Fruit fly (Drosophila melanogaster) whole organism, embryonic: Measurements from ENCODE around the gene CG9222.
A peak's percentile ranks its signal among the peaks of the same experiment; 100 is the strongest.

Experiments
- Aef1 ChIP-seq: fragments of 200-800 bp; sonication (Bioruptor generic); IDR thresholded peaks from 3 replicates; pipeline ENCODE4 v1.3.6; 2022; ENCODE audit warnings: missing biosample characterization, missing genetic modification characterization
- Bgb ChIP-seq: fragments of 200-800 bp; sonication (Bioruptor generic); IDR thresholded peaks from 2 replicates; pipeline ENCODE4 v1.3.6; 2022; ENCODE audit warnings: missing biosample characterization, missing genetic modification characterization; ENCODE audit not compliant: partially characterized antibody
- CG10462 ChIP-seq: fragments of 200-800 bp; sonication (Bioruptor generic); optimal IDR thresholded peaks from 2 replicates; lab custom pipeline; 2016; ENCODE audit warnings: missing biosample characterization, missing genetic modification characterization
- CG10979 ChIP-seq: fragments of 200-800 bp; sonication (Bioruptor generic); optimal IDR thresholded peaks from 2 replicates; lab custom pipeline; 2018; ENCODE audit warnings: missing biosample characterization, mild to moderate bottlenecking, missing genetic modification characterization, moderate library complexity
- CG15269 ChIP-seq: fragments of 200-800 bp; sonication (Bioruptor generic); optimal IDR thresholded peaks from 2 replicates; lab custom pipeline; 2018; ENCODE audit warnings: missing biosample characterization, mild to moderate bottlenecking, missing genetic modification characterization, moderate library complexity
- CG16813 ChIP-seq: fragments of 200-800 bp; sonication (Bioruptor generic); IDR thresholded peaks from 3 replicates; pipeline ENCODE4 v1.3.6; 2022; ENCODE audit warnings: missing biosample characterization, missing genetic modification characterization; ENCODE audit not compliant: partially characterized antibody
- CG17359 ChIP-seq: fragments of 200-800 bp; sonication (Bioruptor generic); optimal IDR thresholded peaks from 3 replicates; lab custom pipeline; 2018; ENCODE audit warnings: missing biosample characterization, mild to moderate bottlenecking, missing genetic modification characterization, moderate library complexity
- CG1792 ChIP-seq: fragments of 200-800 bp; sonication (Bioruptor generic); optimal IDR thresholded peaks from 2 replicates; lab custom pipeline; 2016; ENCODE audit warnings: missing biosample characterization, missing genetic modification characterization
- CG2199 ChIP-seq: fragments of 200-800 bp; sonication (Bioruptor generic); IDR thresholded peaks from 3 replicates; pipeline ENCODE4 v1.3.6; 2022; ENCODE audit warnings: missing biosample characterization, missing genetic modification characterization
- CG30431 ChIP-seq: fragments of 200-800 bp; sonication (Bioruptor generic); optimal IDR thresholded peaks from 2 replicates; lab custom pipeline; 2017; ENCODE audit warnings: missing biosample characterization, missing genetic modification characterization
- CG31224 ChIP-seq: fragments of 200-800 bp; sonication (Bioruptor generic); IDR thresholded peaks from 2 replicates; pipeline ENCODE4 v1.3.6; 2022; ENCODE audit warnings: missing biosample characterization, missing genetic modification characterization
- CG3163 ChIP-seq: fragments of 200-800 bp; sonication (Bioruptor generic); optimal IDR thresholded peaks from 3 replicates; lab custom pipeline; 2016; ENCODE audit warnings: missing biosample characterization, missing genetic modification characterization
- CG3407 ChIP-seq: fragments of 200-800 bp; sonication (Bioruptor generic); optimal IDR thresholded peaks from 2 replicates; lab custom pipeline; 2018; ENCODE audit warnings: missing biosample characterization, mild to moderate bottlenecking, missing genetic modification characterization
- CG3726 ChIP-seq: fragments of 200-800 bp; sonication (Bioruptor generic); IDR thresholded peaks from 3 replicates; pipeline ENCODE4, ENCODE4 v1.3.6; 2022; ENCODE audit warnings: missing biosample characterization, missing genetic modification characterization
- CG4730 ChIP-seq: fragments of 200-800 bp; sonication (Bioruptor generic); IDR thresholded peaks from 2 replicates; pipeline ENCODE4 v1.3.6; 2022; ENCODE audit warnings: missing biosample characterization, missing genetic modification characterization
- CG6654 ChIP-seq: fragments of 200-800 bp; sonication (Bioruptor generic); optimal IDR thresholded peaks from 2 replicates; lab custom pipeline; 2017; ENCODE audit warnings: missing biosample characterization, mild to moderate bottlenecking, missing genetic modification characterization
- CG7372 ChIP-seq: fragments of 200-800 bp; sonication (Bioruptor generic); IDR thresholded peaks from 2 replicates; pipeline ENCODE4 v1.3.6; 2022; ENCODE audit warnings: missing biosample characterization, missing genetic modification characterization
- CG8388 ChIP-seq: fragments of 200-800 bp; sonication (Bioruptor generic); optimal IDR thresholded peaks from 2 replicates; lab custom pipeline; 2019; ENCODE audit warnings: missing biosample characterization, mild to moderate bottlenecking, missing genetic modification characterization, moderate library complexity
- CG9215 ChIP-seq: fragments of 200-800 bp; sonication (Bioruptor generic); IDR thresholded peaks from 2 replicates; pipeline ENCODE4 v1.3.6; 2022; ENCODE audit warnings: missing biosample characterization, missing genetic modification characterization
- Dip3 ChIP-seq: fragments of 200-800 bp; sonication (Bioruptor generic); optimal IDR thresholded peaks from 3 replicates; lab custom pipeline; 2016; ENCODE audit warnings: missing biosample characterization, missing genetic modification characterization
- Drgx ChIP-seq: fragments of 200-800 bp; sonication (Bioruptor generic); IDR thresholded peaks from 2 replicates; pipeline ENCODE4 v1.3.6; 2022; ENCODE audit warnings: missing biosample characterization, missing genetic modification characterization
- E2f1 ChIP-seq: fragments of 200-800 bp; sonication (Bioruptor generic); IDR thresholded peaks from 2 replicates; pipeline ENCODE4 v1.3.6; 2022; ENCODE audit warnings: missing biosample characterization, missing genetic modification characterization
- Ets97D ChIP-seq: fragments of 200-800 bp; sonication (Bioruptor generic); optimal IDR thresholded peaks from 3 replicates; lab custom pipeline; 2016; ENCODE audit warnings: missing biosample characterization, missing genetic modification characterization
- HLH3B ChIP-seq: fragments of 200-800 bp; sonication (Bioruptor generic); IDR thresholded peaks from 2 replicates; pipeline ENCODE4 v1.3.6; 2022; ENCODE audit warnings: missing biosample characterization, missing genetic modification characterization
- HmgZ ChIP-seq: fragments of 200-800 bp; sonication (Bioruptor generic); optimal IDR thresholded peaks from 2 replicates; lab custom pipeline; 2018; ENCODE audit warnings: missing biosample characterization, mild to moderate bottlenecking, missing genetic modification characterization
- Meics ChIP-seq: fragments of 200-800 bp; sonication (Bioruptor generic); optimal IDR thresholded peaks from 2 replicates; lab custom pipeline; 2017; ENCODE audit warnings: missing biosample characterization, mild to moderate bottlenecking, missing genetic modification characterization
- NFAT ChIP-seq: fragments of 200-800 bp; sonication (Bioruptor generic); IDR thresholded peaks from 2 replicates; pipeline ENCODE4 v1.3.6; 2022; ENCODE audit warnings: missing biosample characterization, missing genetic modification characterization
- Ravus ChIP-seq: fragments of 200-800 bp; sonication (Bioruptor generic); IDR thresholded peaks from 2 replicates; pipeline ENCODE4 v1.3.6; 2022; ENCODE audit warnings: missing biosample characterization, missing genetic modification characterization
- Tbp ChIP-seq: fragments of >200 bp; optimal IDR thresholded peaks from 2 replicates; lab custom pipeline; 2018; ENCODE audit warnings: missing biosample characterization, missing genetic modification characterization
- ac ChIP-seq: fragments of 200-800 bp; sonication (Bioruptor generic); optimal IDR thresholded peaks from 3 replicates; lab custom pipeline; 2017; ENCODE audit warnings: missing biosample characterization, mild to moderate bottlenecking, missing genetic modification characterization
- al ChIP-seq: fragments of 200-800 bp; sonication (Bioruptor generic); IDR thresholded peaks from 2 replicates; pipeline ENCODE4 v1.3.6; 2022; ENCODE audit warnings: missing biosample characterization, missing genetic modification characterization
- bab2 ChIP-seq: fragments of 200-800 bp; sonication (Bioruptor generic); optimal IDR thresholded peaks from 2 replicates; lab custom pipeline; 2016; ENCODE audit warnings: missing biosample characterization, missing genetic modification characterization
- cato ChIP-seq: fragments of 200-800 bp; sonication (Bioruptor generic); optimal IDR thresholded peaks from 2 replicates; lab custom pipeline; 2016; ENCODE audit warnings: missing biosample characterization, missing genetic modification characterization, borderline replicate concordance
- cg ChIP-seq: fragments of 200-800 bp; sonication (Bioruptor generic); optimal IDR thresholded peaks from 3 replicates; lab custom pipeline; 2019; ENCODE audit warnings: missing biosample characterization, mild to moderate bottlenecking, missing genetic modification characterization, moderate library complexity
- crc ChIP-seq: fragments of 200-800 bp; sonication (Bioruptor generic); optimal IDR thresholded peaks from 2 replicates; lab custom pipeline; 2016; ENCODE audit warnings: missing biosample characterization, missing genetic modification characterization
- croc ChIP-seq: fragments of 200-800 bp; sonication (Bioruptor generic); conservative IDR thresholded peaks from 3 replicates; pipeline ENCODE4 v1.3.6; 2022; ENCODE audit warnings: missing biosample characterization, missing genetic modification characterization
- dan ChIP-seq: fragments of 200-800 bp; sonication (Bioruptor generic); IDR thresholded peaks from 2 replicates; pipeline ENCODE4 v1.3.6; 2022; ENCODE audit warnings: missing biosample characterization, missing genetic modification characterization
- dmrt99B ChIP-seq: fragments of 200-800 bp; sonication (Bioruptor generic); optimal IDR thresholded peaks from 2 replicates; lab custom pipeline; 2018; ENCODE audit warnings: missing biosample characterization, mild to moderate bottlenecking, missing genetic modification characterization, moderate library complexity
- en ChIP-seq: fragments of 200-800 bp; sonication (Bioruptor generic); optimal IDR thresholded peaks from 2 replicates; lab custom pipeline; 2016; ENCODE audit warnings: missing biosample characterization, missing genetic modification characterization
- ewg ChIP-seq: fragments of 200-800 bp; sonication (Bioruptor generic); optimal IDR thresholded peaks from 3 replicates; lab custom pipeline; 2017; ENCODE audit warnings: mild to moderate bottlenecking, missing biosample characterization, missing genetic modification reagents, missing genetic modification characterization
- gce ChIP-seq: fragments of 200-800 bp; sonication (Bioruptor generic); IDR thresholded peaks from 3 replicates; pipeline ENCODE4 v1.3.6; 2022; ENCODE audit warnings: missing biosample characterization, missing genetic modification characterization
- ind ChIP-seq: fragments of 200-800 bp; sonication (Bioruptor generic); optimal IDR thresholded peaks from 3 replicates; lab custom pipeline; 2016; ENCODE audit warnings: missing biosample characterization, missing genetic modification characterization
- maf-S ChIP-seq: fragments of 200-800 bp; sonication (Bioruptor generic); optimal IDR thresholded peaks from 2 replicates; lab custom pipeline; 2016; ENCODE audit warnings: missing biosample characterization, missing genetic modification characterization
- peb ChIP-seq: fragments of 200-800 bp; sonication (Bioruptor generic); IDR thresholded peaks from 2 replicates; pipeline ENCODE4 v1.3.6; 2022; ENCODE audit warnings: missing biosample characterization, missing genetic modification characterization
- rib ChIP-seq: fragments of 200-800 bp; sonication (Bioruptor generic); IDR thresholded peaks from 2 replicates; pipeline ENCODE4 v1.3.6; 2022; ENCODE audit warnings: missing biosample characterization, missing genetic modification characterization
- tin ChIP-seq: fragments of 200-800 bp; sonication (Bioruptor generic); optimal IDR thresholded peaks from 3 replicates; lab custom pipeline; 2016; ENCODE audit warnings: missing biosample characterization, missing genetic modification characterization
- tll ChIP-seq, 2 experiments: fragments of 200-800 bp in 1 of 2; fragments of >200 bp in 1 of 2; sonication (Bioruptor generic) in 1 of 2; optimal IDR thresholded peaks; 2 replicates each; lab custom pipeline; 2017 to 2019; ENCODE audit warnings: missing biosample characterization in 2 of 2, missing genetic modification characterization in 2 of 2, mild to moderate bottlenecking in 1 of 2, moderate library complexity in 1 of 2
- trem ChIP-seq: fragments of 200-800 bp; optimal IDR thresholded peaks from 3 replicates; lab custom pipeline; 2019; ENCODE audit warnings: missing biosample characterization, mild to moderate bottlenecking, missing genetic modification characterization, moderate library complexity
- tup ChIP-seq: fragments of 200-800 bp; sonication (Bioruptor generic); optimal IDR thresholded peaks from 2 replicates; lab custom pipeline; 2016; ENCODE audit warnings: missing biosample characterization, mild to moderate bottlenecking, missing genetic modification characterization, moderate library complexity
- usp ChIP-seq: fragments of >200 bp; optimal IDR thresholded peaks from 2 replicates; lab custom pipeline; 2017; ENCODE audit warnings: missing biosample characterization, missing genetic modification characterization
- vnd ChIP-seq: fragments of 200-800 bp; sonication (Bioruptor generic); IDR thresholded peaks from 3 replicates; pipeline ENCODE4 v1.3.6; 2022; ENCODE audit warnings: missing biosample characterization, missing genetic modification characterization; ENCODE audit not compliant: partially characterized antibody
- wek ChIP-seq: fragments of 200-800 bp; sonication (Bioruptor generic); optimal IDR thresholded peaks from 3 replicates; lab custom pipeline; 2018; ENCODE audit warnings: missing biosample characterization, mild to moderate bottlenecking, missing genetic modification characterization, moderate library complexity

CG9222 gene

dm6 chr2L:6124815-6125214 lies 6.0 kb upstream of the CG9222 start, which contains the start of gene Arpc4:
TSS of gene Arpc4 (plus strand) at chr2L:6125132.
- peak; percentile 57 for TF ChIP-seq Ets97D (GFP tag; lab: Kevin White, UChicago)
- TF ChIP-seq rib (GFP tag; lab: Robert Waterston, UW), result no peak
- TF ChIP-seq HmgZ (tag; lab: Kevin White, UChicago), result peak; percentile 52
- TF ChIP-seq wek (GFP tag; lab: Kevin White, UChicago), result no peak
- TF ChIP-seq dmrt99B (tag; lab: Kevin White, UChicago), result no peak
- no peak for TF ChIP-seq CG3407
- TF ChIP-seq tll (GFP tag; optimal IDR thresholded peaks at IDR 0.05; lab: Kevin White, UChicago), result no peak
- no peak for TF ChIP-seq CG3726 (GFP tag; lab: Robert Waterston, UW)
- TF ChIP-seq CG8388, result peak; percentile 33
- TF ChIP-seq CG16813 (GFP tag; lab: Robert Waterston, UW), result no peak
- no peak for TF ChIP-seq Drgx
- TF ChIP-seq usp (GFP tag; lab: Kevin White, UChicago), result no peak
- no peak for TF ChIP-seq Ravus (GFP tag; lab: Robert Waterston, UW)
- no peak for TF ChIP-seq Tbp
- peak; percentile 46 for TF ChIP-seq tin
- peak; percentile 73 for TF ChIP-seq Aef1 (GFP tag; lab: Robert Waterston, UW)
- peak; percentile 25 for TF ChIP-seq crc (GFP tag; lab: Kevin White, UChicago)
- peak; percentile 61 for TF ChIP-seq CG7372 (GFP tag; lab: Robert Waterston, UW)
- TF ChIP-seq E2f1 (GFP tag; lab: Robert Waterston, UW), result peak; percentile 60; the same call in 1 of the 2 replicates
- no peak for TF ChIP-seq CG1792
- peak; percentile 40; the same call in 1 of the 2 replicates for TF ChIP-seq CG9215 (GFP tag; lab: Robert Waterston, UW)
- no peak for TF ChIP-seq Meics
- peak; percentile 5 for TF ChIP-seq CG17359
- no peak for TF ChIP-seq peb (GFP tag; lab: Robert Waterston, UW)
- peak; percentile 89 for TF ChIP-seq trem (tag; lab: Kevin White, UChicago)
- no peak for TF ChIP-seq ac (GFP tag; lab: Kevin White, UChicago)
- no peak for TF ChIP-seq Bgb (GFP tag; lab: Robert Waterston, UW)
- no peak; the same call in 1 of the 2 replicates for TF ChIP-seq NFAT (GFP tag; lab: Robert Waterston, UW)
- TF ChIP-seq CG2199 (GFP tag; lab: Robert Waterston, UW), result 0 out of 3 replicates have a peak, but pooled peaks have one; percentile 37
- peak; percentile 11 for TF ChIP-seq Dip3 (GFP tag; lab: Kevin White, UChicago)
- TF ChIP-seq HLH3B (GFP tag; lab: Robert Waterston, UW), result peak; percentile 66
- TF ChIP-seq CG30431 (GFP tag; lab: Kevin White, UChicago), result peak; percentile 3
- TF ChIP-seq CG3163, result peak; percentile 27
- peak; percentile 34; the same call in 1 of the 3 replicates for TF ChIP-seq gce
- TF ChIP-seq CG15269 (tag; lab: Kevin White, UChicago), result no peak
- no peak for TF ChIP-seq en
- TF ChIP-seq CG6654 (GFP tag; lab: Kevin White, UChicago), result no peak
- TF ChIP-seq al (GFP tag; lab: Robert Waterston, UW), result peak; percentile 63
- peak; percentile 24 for TF ChIP-seq maf-S (GFP tag; lab: Kevin White, UChicago)
- no peak for TF ChIP-seq CG10462
- peak; percentile 57 for TF ChIP-seq bab2
- no peak for TF ChIP-seq dan (GFP tag; lab: Robert Waterston, UW)
- TF ChIP-seq croc (GFP tag; lab: Robert Waterston, UW), result peak; percentile 29; the same call in 1 of the 3 replicates
- peak; percentile 4 for TF ChIP-seq cato
- no peak for TF ChIP-seq cg
- peak; percentile 49 for TF ChIP-seq CG4730 (GFP tag; lab: Robert Waterston, UW)
- peak; percentile 43 for TF ChIP-seq ewg
- peak; percentile 50 for TF ChIP-seq CG10979 (tag; lab: Kevin White, UChicago)
- TF ChIP-seq tup (GFP tag; lab: Kevin White, UChicago), result no peak
- peak; percentile 50 for TF ChIP-seq ind
- no peak for TF ChIP-seq vnd (GFP tag; lab: Robert Waterston, UW)
- TF ChIP-seq CG31224 (GFP tag; lab: Robert Waterston, UW), result no peak
